Worm (Caenorhabditis elegans) whole organism, L1 larva: ENCODE data around the gene dod-21.

Source experiments
- dpl-1 ChIP-seq, 3 experiments: fragments of 150-350 bp in 2 of 3; sonication (generic microtip) in 1 of 3; optimal IDR thresholded peaks; 2 replicates each; lab custom pipeline; 2014 to 2017; ENCODE audit warnings: missing biosample characterization in 3 of 3, missing genetic modification characterization in 3 of 3, missing genetic modification reagents in 3 of 3
- lin-39 ChIP-seq: fragments of 150-350 bp; optimal IDR thresholded peaks from 2 replicates; lab custom pipeline; 2014; ENCODE audit warnings: missing biosample characterization, missing genetic modification reagents, missing genetic modification characterization
- lsy-2 ChIP-seq, 2 experiments: fragments of 150-350 bp; optimal IDR thresholded peaks; 2 replicates each; lab custom pipeline; 2014; ENCODE audit warnings: missing biosample characterization in 2 of 2, missing genetic modification characterization in 2 of 2
- nhr-12 ChIP-seq: sonication (generic microtip); optimal IDR thresholded peaks from 2 replicates; lab custom pipeline; 2017; ENCODE audit warnings: missing biosample characterization, missing genetic modification characterization

ce11 chrIV:12897146-12897545, 39.4 kb upstream of the dod-21 start:
- TF ChIP-seq lin-39 (tag; lab: Kevin White, UChicago) (no peak), lsy-2 (tag; optimal IDR thresholded peaks at IDR 0.05; lab: Kevin White, UChicago) (no peak), nhr-12 (tag; lab: Kevin White, UChicago) (no peak), dpl-1 (GFP tag; optimal IDR thresholded peaks at IDR 0.05; lab: Kevin White, UChicago) (no peak)
